Worm (Caenorhabditis elegans) whole organism, early embryonic: Measurements from ENCODE around the gene F16F9.3.

Experiments
- F13C5.2 ChIP-seq: sonication (generic microtip); optimal IDR thresholded peaks from 2 replicates; lab custom pipeline; 2017; ENCODE audit warnings: mild to moderate bottlenecking, missing genetic modification characterization, inconsistent platforms, missing compliant biosample characterization
- ama-1 ChIP-seq: fragments of 150-350 bp; optimal IDR thresholded peaks from 2 replicates; lab custom pipeline; 2014
- flt-1 ChIP-seq: fragments of 200-800 bp; sonication (Bioruptor generic); IDR thresholded peaks from 2 replicates; pipeline ENCODE4 v1.3.6; 2022; ENCODE audit warnings: missing genetic modification characterization, missing compliant biosample characterization
- pes-1 ChIP-seq: fragments of 200-800 bp; sonication (Bioruptor generic); IDR thresholded peaks from 2 replicates; pipeline ENCODE4 v1.3.6; 2022; ENCODE audit warnings: missing genetic modification reagents, missing genetic modification characterization, missing compliant biosample characterization
- scrt-1 ChIP-seq: fragments of 200-800 bp; sonication (Bioruptor generic); IDR thresholded peaks from 2 replicates; pipeline ENCODE4 v1.3.6; 2022; ENCODE audit warnings: missing genetic modification characterization, missing compliant biosample characterization

DNA sequence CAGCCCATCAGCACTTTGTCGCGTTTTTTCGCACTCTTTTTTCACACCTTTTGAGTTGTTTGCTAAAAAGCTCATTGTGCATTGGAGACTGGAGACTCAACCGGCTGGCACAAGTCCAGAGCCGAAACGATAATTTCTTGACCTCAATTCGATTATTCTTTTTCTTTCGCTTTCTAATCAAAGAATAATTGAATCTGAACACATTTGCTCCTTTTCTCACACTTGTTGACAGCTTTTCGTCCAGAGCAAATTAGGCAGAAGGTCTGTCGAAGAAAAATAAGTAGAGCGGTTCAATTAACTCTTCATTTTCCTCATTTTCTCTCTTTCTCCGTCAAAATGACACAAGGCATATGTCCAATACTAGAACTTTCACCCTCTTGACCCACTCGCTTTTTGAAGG lies 12.5 kb upstream of the F16F9.3 start:
- TF ChIP-seq F13C5.2 (no peak), pes-1 (GFP tag; lab: Robert Waterston, UW) (no peak), ama-1 (no peak), scrt-1 (GFP tag; lab: Robert Waterston, UW) (no peak), flt-1 (GFP tag; lab: Robert Waterston, UW) (no peak)
